Worm (Caenorhabditis elegans): ENCODE results near the gene ints-5.

Gene ints-5

ce11 chrV:18575084-18575483, 41.3 kb downstream of the ints-5 start:
- TF ChIP-seq unc-55 (GFP tag; optimal IDR thresholded peaks at IDR 0.05) = no peak
- no peak for TF ChIP-seq ceh-19 (GFP tag; optimal IDR thresholded peaks at IDR 0.05)
- no peak for TF ChIP-seq ttx-3 (tag; optimal IDR thresholded peaks at IDR 0.05)
- no peak for TF ChIP-seq unc-42 (tag; optimal IDR thresholded peaks at IDR 0.05)
- TF ChIP-seq ceh-24 (tag; optimal IDR thresholded peaks at IDR 0.05) = no peak
- TF ChIP-seq hlh-6 (tag; optimal IDR thresholded peaks at IDR 0.05) = no peak
- no peak for TF ChIP-seq sox-4 (tag; optimal IDR thresholded peaks at IDR 0.05)
- no peak for TF ChIP-seq ceh-9 (tag; optimal IDR thresholded peaks at IDR 0.05)
- TF ChIP-seq nhr-232 (tag; optimal IDR thresholded peaks at IDR 0.05) = no peak
- no peak for TF ChIP-seq sox-2 (GFP tag; IDR thresholded peaks at IDR 0.05)
- no peak for TF ChIP-seq T23F11.4 (GFP tag; optimal IDR thresholded peaks at IDR 0.05)
- TF ChIP-seq lin-11 (tag; optimal IDR thresholded peaks at IDR 0.05) = no peak
- no peak for TF ChIP-seq ztf-16 (tag; optimal IDR thresholded peaks at IDR 0.05)
- no peak for TF ChIP-seq ceh-14 (tag; optimal IDR thresholded peaks at IDR 0.05)
- TF ChIP-seq nfya-1 (tag; optimal IDR thresholded peaks at IDR 0.05) = no peak
- no peak for TF ChIP-seq pat-9 (tag; optimal IDR thresholded peaks at IDR 0.05)
- no peak for TF ChIP-seq pax-1 (tag; optimal IDR thresholded peaks at IDR 0.05)
- TF ChIP-seq C38D4.7 (GFP tag; optimal IDR thresholded peaks at IDR 0.05) = no peak

- TF ChIP-seq eyg-1 (tag; optimal IDR thresholded peaks at IDR 0.05) = no peak
- no peak for TF ChIP-seq che-1 (tag; optimal IDR thresholded peaks at IDR 0.05)
- TF ChIP-seq npax-4 (tag; optimal IDR thresholded peaks at IDR 0.05) = no peak
- no peak for TF ChIP-seq C38D4.7 (GFP tag; optimal IDR thresholded peaks at IDR 0.05)
- no peak for TF ChIP-seq pax-1 (tag; optimal IDR thresholded peaks at IDR 0.05)
- TF ChIP-seq ceh-48 (tag; optimal IDR thresholded peaks at IDR 0.05) = no peak
- no peak for TF ChIP-seq ttx-3 (tag; optimal IDR thresholded peaks at IDR 0.05)
Measured at ce11 chrV:18576128-18576527, 42.4 kb downstream of the ints-5 start.

- TF ChIP-seq ceh-6 (GFP tag; optimal IDR thresholded peaks at IDR 0.05) (no peak), K02D7.2 (tag; optimal IDR thresholded peaks at IDR 0.05) (no peak), hlh-15 (tag; optimal IDR thresholded peaks at IDR 0.05) (no peak), K09A11.1 (tag; optimal IDR thresholded peaks at IDR 0.05; ENCODE audit: insufficient read depth) (no peak), fkh-10 (GFP tag; optimal IDR thresholded peaks at IDR 0.05) (no peak), ceh-45 (GFP tag; IDR thresholded peaks at IDR 0.05) (no peak), elt-2 (tag; optimal IDR thresholded peaks at IDR 0.05) (peak; percentile 79)
Measured at ce11 chrV:18577458-18578078, 43.8 kb downstream of the ints-5 start.

- no peak for TF ChIP-seq tbx-2 (tag; optimal IDR thresholded peaks at IDR 0.05)
- no peak for TF ChIP-seq nfya-1 (tag; optimal IDR thresholded peaks at IDR 0.05)
- no peak for TF ChIP-seq syd-9 (tag; optimal IDR thresholded peaks at IDR 0.05)
- TF ChIP-seq C08G9.2 (tag; optimal IDR thresholded peaks at IDR 0.05) = no peak
- no peak for TF ChIP-seq ceh-9 (tag; optimal IDR thresholded peaks at IDR 0.05)
- no peak for TF ChIP-seq ztf-16 (tag; optimal IDR thresholded peaks at IDR 0.05)
- no peak for TF ChIP-seq fkh-6 (tag; optimal IDR thresholded peaks at IDR 0.05)
- no peak for TF ChIP-seq ceh-22 (tag; optimal IDR thresholded peaks at IDR 0.05)
- no peak for TF ChIP-seq che-1 (tag; optimal IDR thresholded peaks at IDR 0.05)
- TF ChIP-seq hlh-6 (tag; optimal IDR thresholded peaks at IDR 0.05) = no peak
- no peak for TF ChIP-seq pros-1 (tag; optimal IDR thresholded peaks at IDR 0.05)
- TF ChIP-seq eyg-1 (tag; optimal IDR thresholded peaks at IDR 0.05) = no peak
- TF ChIP-seq gmeb-2 (tag; optimal IDR thresholded peaks at IDR 0.05) = no peak
- TF ChIP-seq hlh-15 (tag; optimal IDR thresholded peaks at IDR 0.05) = no peak
- TF ChIP-seq pax-1 (tag; optimal IDR thresholded peaks at IDR 0.05) = no peak
Measured at ce11 chrV:18578306-18578705, 44.6 kb downstream of the ints-5 start.

All from whole organism, late embryonic.